Worm (Caenorhabditis elegans): ENCODE measurements around the gene lys-7.

- TF ChIP-seq nhr-11 (tag; optimal IDR thresholded peaks at IDR 0.05): no peak
- TF ChIP-seq syd-9 (tag; optimal IDR thresholded peaks at IDR 0.05): no peak
- TF ChIP-seq ahr-1 (tag; optimal IDR thresholded peaks at IDR 0.05): no peak
- no peak for TF ChIP-seq ceh-31 (tag; optimal IDR thresholded peaks at IDR 0.05)
- TF ChIP-seq odd-2 (tag; optimal IDR thresholded peaks at IDR 0.05): no peak
- TF ChIP-seq tbx-7 (tag; optimal IDR thresholded peaks at IDR 0.05): no peak
- no peak for TF ChIP-seq sox-4 (tag; optimal IDR thresholded peaks at IDR 0.05)
- TF ChIP-seq sdc-2 (tag; optimal IDR thresholded peaks at IDR 0.05): no peak
- TF ChIP-seq lim-6 (tag; optimal IDR thresholded peaks at IDR 0.05): no peak
- no peak for TF ChIP-seq ceh-30 (tag; optimal IDR thresholded peaks at IDR 0.05)
- TF ChIP-seq ceh-48 (tag; optimal IDR thresholded peaks at IDR 0.05): no peak
- TF ChIP-seq ttx-3 (tag; optimal IDR thresholded peaks at IDR 0.05): no peak
These were observed 50.8 kb downstream of the lys-7 start, which contains the start of the genes T20D4.19 and srj-9 for ce11 chrV:3431535-3431990.
